Worm (Caenorhabditis elegans) whole organism, young adult: ENCODE results near the gene C50E10.1.

ENCODE experiments used
- B0035.1 ChIP-seq: sonication (generic microtip); optimal IDR thresholded peaks from 2 replicates; lab custom pipeline; 2016; ENCODE audit warnings: missing genetic modification characterization, mild to moderate bottlenecking, missing compliant biosample characterization, missing genotype, missing genetic modification reagents
- D2030.7 ChIP-seq: fragments of 200-800 bp; sonication (Bioruptor generic); IDR thresholded peaks from 2 replicates; pipeline ENCODE4 v1.3.6; 2022; ENCODE audit warnings: missing genetic modification reagents, missing genetic modification characterization, missing compliant biosample characterization
- F22D6.2 ChIP-seq: sonication (generic microtip); optimal IDR thresholded peaks from 2 replicates; lab custom pipeline; 2016; ENCODE audit warnings: mild to moderate bottlenecking, missing genetic modification characterization, missing compliant biosample characterization
- F23B12.7 ChIP-seq: sonication (generic microtip); optimal IDR thresholded peaks from 2 replicates; lab custom pipeline; 2017; ENCODE audit warnings: missing genetic modification characterization, mild to moderate bottlenecking, missing compliant biosample characterization, antibody characterized with exemption, moderate library complexity; ENCODE audit not compliant: insufficient read depth
- F33H1.4 ChIP-seq: fragments of 200-800 bp; sonication (Bioruptor generic); IDR thresholded peaks from 2 replicates; pipeline ENCODE4 v1.3.6; 2022; ENCODE audit warnings: missing genetic modification reagents, missing genetic modification characterization, missing compliant biosample characterization
- F37B4.10 ChIP-seq: fragments of 200-800 bp; sonication (Bioruptor generic); IDR thresholded peaks from 2 replicates; pipeline ENCODE4 v1.3.6; 2022; ENCODE audit warnings: missing genetic modification characterization, missing compliant biosample characterization
- F39B2.1 ChIP-seq: fragments of 200-800 bp; sonication (Bioruptor generic); IDR thresholded peaks from 2 replicates; pipeline ENCODE4 v1.3.6; 2022; ENCODE audit warnings: missing genetic modification reagents, missing genetic modification characterization, missing compliant biosample characterization
- F52B5.7 ChIP-seq: sonication (generic microtip); optimal IDR thresholded peaks from 2 replicates; lab custom pipeline; 2016; ENCODE audit warnings: mild to moderate bottlenecking, missing genetic modification characterization, missing compliant biosample characterization
- F55B11.4 ChIP-seq: sonication (generic microtip); optimal IDR thresholded peaks from 2 replicates; lab custom pipeline; 2016; ENCODE audit warnings: missing compliant biosample characterization, missing genetic modification characterization, borderline replicate concordance; ENCODE audit not compliant: insufficient read depth
- F57C9.4 ChIP-seq: sonication (generic microtip); optimal IDR thresholded peaks from 2 replicates; lab custom pipeline; 2017; ENCODE audit warnings: mild to moderate bottlenecking, missing genetic modification characterization, missing compliant biosample characterization
- K12H6.12 ChIP-seq: fragments of 200-800 bp; sonication (Bioruptor generic); optimal IDR thresholded peaks from 2 replicates; lab custom pipeline; 2018; ENCODE audit warnings: mild to moderate bottlenecking, missing genetic modification characterization, missing compliant biosample characterization
- T26A5.8 ChIP-seq: sonication (generic microtip); optimal IDR thresholded peaks from 2 replicates; lab custom pipeline; 2016; ENCODE audit warnings: missing genetic modification characterization, missing compliant biosample characterization
- Y67H2A.10 ChIP-seq: fragments of 200-800 bp; sonication (Bioruptor generic); conservative IDR thresholded peaks from 2 replicates; pipeline ENCODE4 v1.3.6; 2022; ENCODE audit warnings: missing genetic modification reagents, missing genetic modification characterization, missing compliant biosample characterization
- aptf-2 ChIP-seq: fragments of 200-800 bp; sonication (Bioruptor generic); conservative IDR thresholded peaks from 2 replicates; pipeline ENCODE4 v1.3.6; 2022; ENCODE audit warnings: missing genetic modification reagents, missing genetic modification characterization, missing compliant biosample characterization
- atf-7 ChIP-seq: sonication (generic microtip); optimal IDR thresholded peaks from 2 replicates; lab custom pipeline; 2017; ENCODE audit warnings: mild to moderate bottlenecking, missing genetic modification characterization, missing compliant biosample characterization
- attf-3 ChIP-seq: fragments of 200-800 bp; sonication (Bioruptor generic); conservative IDR thresholded peaks from 2 replicates; pipeline ENCODE4 v1.3.6; 2022; ENCODE audit warnings: missing genetic modification reagents, missing genetic modification characterization, missing compliant biosample characterization
- cebp-2 ChIP-seq: fragments of 200-800 bp; sonication (Bioruptor generic); IDR thresholded peaks from 2 replicates; pipeline ENCODE4 v1.3.6; 2022; ENCODE audit warnings: missing genetic modification characterization, missing compliant biosample characterization
- ceh-27 ChIP-seq: fragments of 200-800 bp; sonication (Bioruptor generic); optimal IDR thresholded peaks from 2 replicates; lab custom pipeline; 2018; ENCODE audit warnings: mild to moderate bottlenecking, missing genetic modification characterization, moderate library complexity, missing compliant biosample characterization
- ceh-58 ChIP-seq: fragments of 200-800 bp; sonication (Bioruptor generic); IDR thresholded peaks from 2 replicates; pipeline ENCODE4 v1.3.6; 2022; ENCODE audit warnings: missing genetic modification characterization, missing compliant biosample characterization
- die-1 ChIP-seq: sonication (generic microtip); optimal IDR thresholded peaks from 2 replicates; lab custom pipeline; 2016; ENCODE audit warnings: missing genotype, mild to moderate bottlenecking, missing genetic modification characterization, missing compliant biosample characterization
- egrh-3 ChIP-seq: fragments of 200-800 bp; sonication (Bioruptor generic); IDR thresholded peaks from 2 replicates; pipeline ENCODE4 v1.3.6; 2022; ENCODE audit warnings: missing genetic modification reagents, missing genetic modification characterization, missing compliant biosample characterization
- fkh-3 ChIP-seq: sonication (generic microtip); optimal IDR thresholded peaks from 2 replicates; lab custom pipeline; 2016; ENCODE audit warnings: mild to moderate bottlenecking, missing genetic modification characterization, missing compliant biosample characterization
- hmg-1.2 ChIP-seq: fragments of 200-800 bp; sonication (Bioruptor generic); IDR thresholded peaks from 2 replicates; pipeline ENCODE4 v1.3.6; 2022; ENCODE audit warnings: missing genetic modification reagents, missing genetic modification characterization, missing compliant biosample characterization
- hmg-20 ChIP-seq: fragments of 200-800 bp; sonication (Bioruptor generic); IDR thresholded peaks from 2 replicates; pipeline ENCODE4 v1.3.6; 2022; ENCODE audit warnings: missing genetic modification reagents, missing genetic modification characterization, missing compliant biosample characterization
- hsf-1 ChIP-seq: fragments of 200-800 bp; sonication (Bioruptor generic); IDR thresholded peaks from 2 replicates; pipeline ENCODE4 v1.3.6; 2022; ENCODE audit warnings: missing genetic modification reagents, missing genetic modification characterization, missing compliant biosample characterization
- lag-1 ChIP-seq: fragments of 200-800 bp; sonication (Bioruptor generic); IDR thresholded peaks from 2 replicates; pipeline ENCODE4 v1.3.6; 2022; ENCODE audit warnings: missing genetic modification reagents, missing genetic modification characterization, missing compliant biosample characterization
- let-526 ChIP-seq: fragments of 200-800 bp; sonication (Bioruptor generic); IDR thresholded peaks from 2 replicates; pipeline ENCODE4 v1.3.6; 2022; ENCODE audit warnings: missing genetic modification reagents, missing genetic modification characterization, missing compliant biosample characterization
- lin-54 ChIP-seq: fragments of 200-800 bp; sonication (Bioruptor generic); optimal IDR thresholded peaks from 2 replicates; lab custom pipeline; 2018; ENCODE audit warnings: mild to moderate bottlenecking, missing genetic modification characterization, missing compliant biosample characterization
- lsl-1 ChIP-seq: fragments of 200-800 bp; sonication (Bioruptor generic); optimal IDR thresholded peaks from 2 replicates; lab custom pipeline; 2018; ENCODE audit warnings: mild to moderate bottlenecking, missing genetic modification characterization, moderate library complexity, missing compliant biosample characterization
- lsy-27 ChIP-seq: sonication (generic microtip); optimal IDR thresholded peaks from 2 replicates; lab custom pipeline; 2017; ENCODE audit warnings: missing genetic modification characterization, mild to moderate bottlenecking, missing compliant biosample characterization, antibody characterized with exemption, missing genotype, borderline replicate concordance; ENCODE audit not compliant: insufficient read depth
- madf-3 ChIP-seq: fragments of 200-800 bp; sonication (Bioruptor generic); IDR thresholded peaks from 2 replicates; pipeline ENCODE4 v1.3.6; 2022; ENCODE audit warnings: missing genetic modification reagents, missing genetic modification characterization, missing compliant biosample characterization
- mxl-1 ChIP-seq: sonication (generic microtip); optimal IDR thresholded peaks from 2 replicates; lab custom pipeline; 2016; ENCODE audit warnings: missing genetic modification characterization, missing compliant biosample characterization
- nhr-120 ChIP-seq: fragments of 200-800 bp; sonication (Bioruptor generic); IDR thresholded peaks from 2 replicates; pipeline ENCODE4 v1.3.6; 2022; ENCODE audit warnings: missing genetic modification characterization, missing compliant biosample characterization
- nhr-179 ChIP-seq: sonication (generic microtip); optimal IDR thresholded peaks from 2 replicates; lab custom pipeline; 2016; ENCODE audit warnings: mild to moderate bottlenecking, missing genetic modification characterization, missing compliant biosample characterization
- nhr-27 ChIP-seq: fragments of 200-800 bp; sonication (Bioruptor generic); optimal IDR thresholded peaks from 2 replicates; lab custom pipeline; 2018; ENCODE audit warnings: mild to moderate bottlenecking, missing genetic modification characterization, moderate library complexity, missing compliant biosample characterization
- nhr-80 ChIP-seq: sonication (generic microtip); optimal IDR thresholded peaks from 2 replicates; lab custom pipeline; 2016; ENCODE audit warnings: missing genetic modification characterization, missing compliant biosample characterization
- rpc-1 ChIP-seq, 2 experiments: fragments of 150-350 bp in 1 of 2; sonication (generic microtip) in 1 of 2; optimal IDR thresholded peaks; 2 replicates each; lab custom pipeline; 2014 to 2018; ENCODE audit warnings: missing biosample characterization in 1 of 2, missing genetic modification characterization in 1 of 2, missing genetic modification reagents in 1 of 2, missing genotype in 1 of 2
- sdz-38 ChIP-seq: sonication (generic microtip); optimal IDR thresholded peaks from 2 replicates; lab custom pipeline; 2016; ENCODE audit warnings: missing genotype, missing genetic modification characterization, missing compliant biosample characterization
- snpc-1.3 ChIP-seq: sonication (generic microtip); optimal IDR thresholded peaks from 2 replicates; lab custom pipeline; 2017; ENCODE audit warnings: missing genetic modification characterization, mild to moderate bottlenecking, missing compliant biosample characterization, antibody characterized with exemption, moderate library complexity, missing genotype, missing genetic modification reagents; ENCODE audit not compliant: insufficient read depth
- tbp1 ChIP-seq: fragments of 200-800 bp; sonication (Bioruptor generic); optimal IDR thresholded peaks from 2 replicates; lab custom pipeline; 2018; ENCODE audit warnings: mild to moderate bottlenecking, missing genetic modification characterization, missing compliant biosample characterization
- tlf-1 ChIP-seq: fragments of 200-800 bp; sonication (Bioruptor generic); optimal IDR thresholded peaks from 2 replicates; lab custom pipeline; 2018; ENCODE audit warnings: mild to moderate bottlenecking, missing genetic modification characterization, missing compliant biosample characterization
- unc-130 ChIP-seq: sonication (generic microtip); optimal IDR thresholded peaks from 2 replicates; lab custom pipeline; 2016; ENCODE audit warnings: missing genetic modification reagents, missing genetic modification characterization, missing compliant biosample characterization
- unc-62 ChIP-seq: fragments of 150-350 bp; optimal IDR thresholded peaks from 2 replicates; lab custom pipeline; 2014; ENCODE audit warnings: missing biosample characterization, missing genetic modification reagents, missing genetic modification characterization
- zfh-2 ChIP-seq: fragments of 200-800 bp; sonication (Bioruptor generic); conservative IDR thresholded peaks from 2 replicates; pipeline ENCODE4 v1.3.6; 2022; ENCODE audit warnings: missing genetic modification reagents, missing genetic modification characterization, missing compliant biosample characterization
- zim-3 ChIP-seq: sonication (generic microtip); optimal IDR thresholded peaks from 2 replicates; lab custom pipeline; 2017; ENCODE audit warnings: mild to moderate bottlenecking, missing genetic modification characterization, moderate library complexity, missing compliant biosample characterization
- ztf-26 ChIP-seq: sonication (generic microtip); optimal IDR thresholded peaks from 2 replicates; lab custom pipeline; 2017; ENCODE audit warnings: missing genetic modification characterization, missing compliant biosample characterization
- ztf-28 ChIP-seq: fragments of 200-800 bp; sonication (Bioruptor generic); IDR thresholded peaks from 2 replicates; pipeline ENCODE4 v1.3.6; 2022; ENCODE audit warnings: missing genetic modification reagents, missing genetic modification characterization, missing compliant biosample characterization

The C50E10.1 gene

ce11 chrII:12346289-12346989, 44.2 kb upstream of the C50E10.1 start:
- no peak for TF ChIP-seq F55B11.4
- no peak for TF ChIP-seq unc-130 (GFP tag; lab: Kevin White, UChicago)
- no peak for TF ChIP-seq F52B5.7 (tag; lab: Kevin White, UChicago)
- TF ChIP-seq lsl-1 (GFP tag; lab: Kevin White, UChicago) = no peak
- TF ChIP-seq F23B12.7 (tag; lab: Kevin White, UChicago) = no peak
- no peak for TF ChIP-seq egrh-3
- TF ChIP-seq Y67H2A.10 (GFP tag; lab: Robert Waterston, UW) = no peak
- TF ChIP-seq hmg-20 (GFP tag; lab: Robert Waterston, UW) = no peak
- TF ChIP-seq ceh-58 (GFP tag; lab: Robert Waterston, UW) = no peak
- no peak for TF ChIP-seq tlf-1 (GFP tag; lab: Kevin White, UChicago)
- no peak for TF ChIP-seq F33H1.4 (GFP tag; lab: Robert Waterston, UW)
- TF ChIP-seq lag-1 (GFP tag; lab: Robert Waterston, UW) = no peak
- TF ChIP-seq attf-3 (GFP tag; lab: Robert Waterston, UW) = no peak
- TF ChIP-seq K12H6.12 (tag; lab: Kevin White, UChicago) = no peak
- no peak for TF ChIP-seq aptf-2
- no peak for TF ChIP-seq let-526 (GFP tag; lab: Robert Waterston, UW)
- no peak for TF ChIP-seq cebp-2 (GFP tag; lab: Robert Waterston, UW)
- TF ChIP-seq ztf-28 (GFP tag; lab: Robert Waterston, UW) = no peak
- TF ChIP-seq, all 124 proteins: peak for 0

ce11 chrII:12344787-12345186, 42.5 kb upstream of the C50E10.1 start, which contains the start of gene C44C11.6:
C44C11.6 (plus strand) TSS chrII:12344809.
- no peak for TF ChIP-seq F57C9.4 (tag; lab: Kevin White, UChicago)
- no peak for TF ChIP-seq B0035.1 (tag; lab: Kevin White, UChicago)
- TF ChIP-seq ztf-26 = no peak
- no peak for TF ChIP-seq die-1 (tag; lab: Kevin White, UChicago)
- TF ChIP-seq attf-3 (GFP tag; lab: Robert Waterston, UW) = no peak
- TF ChIP-seq nhr-179 (tag; lab: Kevin White, UChicago) = no peak
- TF ChIP-seq lin-54 (GFP tag; lab: Kevin White, UChicago) = no peak
- TF ChIP-seq hsf-1 (GFP tag; lab: Robert Waterston, UW) = 0 out of 2 replicates have a peak, but pooled peaks have one; percentile 24
- TF ChIP-seq snpc-1.3 = no peak
- no peak for TF ChIP-seq fkh-3 (tag; lab: Kevin White, UChicago)
- no peak for TF ChIP-seq F22D6.2 (tag; lab: Kevin White, UChicago)
- peak; percentile 17 for TF ChIP-seq tbp1
- no peak for TF ChIP-seq lsy-27 (tag; lab: Kevin White, UChicago)
- peak; percentile 6 for TF ChIP-seq nhr-27 (tag; lab: Kevin White, UChicago)
- TF ChIP-seq D2030.7 = no peak
- no peak for TF ChIP-seq hmg-1.2
- TF ChIP-seq F52B5.7 (tag; lab: Kevin White, UChicago) = peak; percentile 64
- TF ChIP-seq madf-3 (GFP tag; lab: Robert Waterston, UW) = no peak
- TF ChIP-seq zfh-2 = peak; percentile 83
- TF ChIP-seq ceh-27 (GFP tag; lab: Kevin White, UChicago) = no peak
- TF ChIP-seq mxl-1 (tag; lab: Kevin White, UChicago) = no peak
- 0 out of 2 replicates have a peak, but pooled peaks have one; percentile 24 for TF ChIP-seq nhr-120 (GFP tag; lab: Robert Waterston, UW)
- no peak for TF ChIP-seq zim-3 (tag; lab: Kevin White, UChicago)
- TF ChIP-seq cebp-2 (GFP tag; lab: Robert Waterston, UW) = no peak
- TF ChIP-seq atf-7 (tag; lab: Kevin White, UChicago) = peak; percentile 32
- TF ChIP-seq nhr-80 (tag; lab: Kevin White, UChicago) = no peak
- no peak for TF ChIP-seq T26A5.8 (tag; lab: Kevin White, UChicago)
- no peak for TF ChIP-seq F39B2.1
- no peak for TF ChIP-seq unc-62
- TF ChIP-seq rpc-1 (optimal IDR thresholded peaks at IDR 0.05; lab: Kevin White, UChicago) = no peak
- TF ChIP-seq rpc-1 (tag; optimal IDR thresholded peaks at IDR 0.05; lab: Kevin White, UChicago) = peak; percentile 48
- TF ChIP-seq sdz-38 (tag; lab: Kevin White, UChicago) = no peak
- 0 out of 2 replicates have a peak, but pooled peaks have one; percentile 33 for TF ChIP-seq F37B4.10 (GFP tag; lab: Robert Waterston, UW)
